Fruit fly (Drosophila melanogaster) whole organism, embryonic: ENCODE data around the gene enc.

ENCODE experiments used
- CG11085 ChIP-seq: fragments of 200-800 bp; sonication (Bioruptor generic); IDR thresholded peaks from 2 replicates; pipeline ENCODE4 v1.3.6; 2022; ENCODE audit warnings: missing biosample characterization, missing genetic modification characterization
- CG11696 ChIP-seq: fragments of 200-800 bp; sonication (Bioruptor generic); IDR thresholded peaks from 2 replicates; pipeline ENCODE4 v1.3.6; 2022; ENCODE audit warnings: missing biosample characterization, missing genetic modification characterization
- CG12299 ChIP-seq: fragments of 200-800 bp; sonication (Bioruptor generic); optimal IDR thresholded peaks from 2 replicates; lab custom pipeline; 2018; ENCODE audit warnings: missing biosample characterization, mild to moderate bottlenecking, missing genetic modification characterization
- CG1233 ChIP-seq: fragments of 200-800 bp; sonication (Bioruptor generic); optimal IDR thresholded peaks from 4 replicates; lab custom pipeline; 2018; ENCODE audit warnings: missing biosample characterization, mild to moderate bottlenecking, missing genetic modification characterization
- CG13894 ChIP-seq: fragments of 200-800 bp; sonication (Bioruptor generic); optimal IDR thresholded peaks from 3 replicates; lab custom pipeline; 2018; ENCODE audit warnings: missing biosample characterization, mild to moderate bottlenecking, missing genetic modification characterization, moderate library complexity
- CG1602 ChIP-seq: fragments of 200-800 bp; sonication (Bioruptor generic); optimal IDR thresholded peaks from 3 replicates; lab custom pipeline; 2016; ENCODE audit warnings: missing biosample characterization, missing genetic modification characterization
- CG16779 ChIP-seq: fragments of 200-800 bp; sonication (Bioruptor generic); IDR thresholded peaks from 2 replicates; pipeline ENCODE4 v1.3.6; 2022; ENCODE audit warnings: missing biosample characterization, missing genetic modification characterization
- CG16815 ChIP-seq: fragments of 200-800 bp; sonication (Bioruptor generic); optimal IDR thresholded peaks from 3 replicates; lab custom pipeline; 2017; ENCODE audit warnings: missing biosample characterization, mild to moderate bottlenecking, missing genetic modification characterization
- CG17359 ChIP-seq: fragments of 200-800 bp; sonication (Bioruptor generic); optimal IDR thresholded peaks from 3 replicates; lab custom pipeline; 2018; ENCODE audit warnings: missing biosample characterization, mild to moderate bottlenecking, missing genetic modification characterization, moderate library complexity
- CG17568 ChIP-seq: fragments of 200-800 bp; sonication (Bioruptor generic); optimal IDR thresholded peaks from 2 replicates; lab custom pipeline; 2018; ENCODE audit warnings: missing biosample characterization, mild to moderate bottlenecking, missing genetic modification characterization, moderate library complexity
- CG17612 ChIP-seq: fragments of 200-800 bp; sonication (Bioruptor generic); IDR thresholded peaks from 2 replicates; pipeline ENCODE4 v1.3.6; 2022; ENCODE audit warnings: missing biosample characterization, missing genetic modification characterization
- CG2129 ChIP-seq: fragments of 200-800 bp; sonication (Bioruptor generic); IDR thresholded peaks from 2 replicates; pipeline ENCODE4 v1.3.6; 2022; ENCODE audit warnings: missing biosample characterization, missing genetic modification characterization; ENCODE audit not compliant: partially characterized antibody
- CG30020 ChIP-seq: fragments of 200-800 bp; optimal IDR thresholded peaks from 2 replicates; lab custom pipeline; 2019; ENCODE audit warnings: missing biosample characterization, mild to moderate bottlenecking, missing genetic modification characterization, moderate library complexity
- CG30403 ChIP-seq: fragments of 200-800 bp; sonication (Bioruptor generic); optimal IDR thresholded peaks from 3 replicates; lab custom pipeline; 2016; ENCODE audit warnings: missing biosample characterization, missing genetic modification characterization
- CG3407 ChIP-seq: fragments of 200-800 bp; sonication (Bioruptor generic); optimal IDR thresholded peaks from 2 replicates; lab custom pipeline; 2018; ENCODE audit warnings: missing biosample characterization, mild to moderate bottlenecking, missing genetic modification characterization
- CG3726 ChIP-seq: fragments of 200-800 bp; sonication (Bioruptor generic); IDR thresholded peaks from 3 replicates; pipeline ENCODE4, ENCODE4 v1.3.6; 2022; ENCODE audit warnings: missing biosample characterization, missing genetic modification characterization
- CG43689 ChIP-seq: fragments of 200-800 bp; sonication (Bioruptor generic); IDR thresholded peaks from 2 replicates; pipeline ENCODE4 v1.3.6; 2022; ENCODE audit warnings: missing biosample characterization, missing genetic modification characterization
- CG4404 ChIP-seq: fragments of 200-800 bp; sonication (Bioruptor generic); IDR thresholded peaks from 2 replicates; pipeline ENCODE4 v1.3.6; 2022; ENCODE audit warnings: missing biosample characterization, missing genetic modification characterization
- CG4854 ChIP-seq: fragments of 200-800 bp; sonication (Bioruptor generic); optimal IDR thresholded peaks from 2 replicates; lab custom pipeline; 2016; ENCODE audit warnings: missing biosample characterization, missing genetic modification characterization, inconsistent platforms
- CG6175 ChIP-seq: fragments of 200-800 bp; sonication (Bioruptor generic); IDR thresholded peaks from 3 replicates; pipeline ENCODE4 v1.3.6; 2022; ENCODE audit warnings: missing biosample characterization, missing genetic modification characterization
- CG8924 ChIP-seq: fragments of 200-800 bp; optimal IDR thresholded peaks from 3 replicates; lab custom pipeline; 2019; ENCODE audit warnings: missing biosample characterization, mild to moderate bottlenecking, missing genetic modification characterization, moderate library complexity
- CG9215 ChIP-seq: fragments of 200-800 bp; sonication (Bioruptor generic); IDR thresholded peaks from 2 replicates; pipeline ENCODE4 v1.3.6; 2022; ENCODE audit warnings: missing biosample characterization, missing genetic modification characterization
- CG9876 ChIP-seq: fragments of 200-800 bp; sonication (Bioruptor generic); optimal IDR thresholded peaks from 2 replicates; lab custom pipeline; 2016; ENCODE audit warnings: missing biosample characterization, missing genetic modification characterization
- CrebB ChIP-seq: fragments of 200-800 bp; sonication (Bioruptor generic); optimal IDR thresholded peaks from 3 replicates; lab custom pipeline; 2018; ENCODE audit warnings: missing biosample characterization, mild to moderate bottlenecking, missing genetic modification characterization
- Dbx ChIP-seq: fragments of 200-800 bp; sonication (Bioruptor generic); IDR thresholded peaks from 3 replicates; pipeline ENCODE4 v1.3.6; 2022; ENCODE audit warnings: missing biosample characterization, missing genetic modification characterization
- Dip3 ChIP-seq: fragments of 200-800 bp; sonication (Bioruptor generic); optimal IDR thresholded peaks from 3 replicates; lab custom pipeline; 2016; ENCODE audit warnings: missing biosample characterization, missing genetic modification characterization
- Gsc ChIP-seq: fragments of 200-800 bp; sonication (Bioruptor generic); IDR thresholded peaks from 2 replicates; pipeline ENCODE4 v1.3.6; 2022; ENCODE audit warnings: missing biosample characterization, missing genetic modification characterization
- Lhr ChIP-seq: fragments of 200-800 bp; sonication (Bioruptor generic); optimal IDR thresholded peaks from 3 replicates; lab custom pipeline; 2017; ENCODE audit warnings: mild to moderate bottlenecking, missing biosample characterization, missing genetic modification reagents, missing genetic modification characterization
- Lpt ChIP-seq: fragments of >200 bp; optimal IDR thresholded peaks from 2 replicates; lab custom pipeline; 2018; ENCODE audit warnings: missing biosample characterization, missing genetic modification characterization
- MESR4 ChIP-seq: fragments of 200-800 bp; sonication (Bioruptor generic); optimal IDR thresholded peaks from 2 replicates; lab custom pipeline; 2018; ENCODE audit warnings: missing biosample characterization, mild to moderate bottlenecking, missing genetic modification characterization, moderate library complexity
- Opbp ChIP-seq: fragments of 200-800 bp; sonication (Bioruptor generic); IDR thresholded peaks from 3 replicates; pipeline ENCODE4 v1.3.6; 2022; ENCODE audit warnings: missing biosample characterization, missing genetic modification characterization; ENCODE audit not compliant: partially characterized antibody
- Six4 ChIP-seq: fragments of 200-800 bp; sonication (Bioruptor generic); optimal IDR thresholded peaks from 2 replicates; lab custom pipeline; 2016; ENCODE audit warnings: missing biosample characterization, missing genetic modification characterization
- Ssrp ChIP-seq: fragments of 200-800 bp; sonication (Bioruptor generic); optimal IDR thresholded peaks from 2 replicates; lab custom pipeline; 2018; ENCODE audit warnings: missing biosample characterization, mild to moderate bottlenecking, missing genetic modification characterization, moderate library complexity
- Xbp1 ChIP-seq: fragments of 200-800 bp; sonication (Bioruptor generic); optimal IDR thresholded peaks from 3 replicates; lab custom pipeline; 2016; ENCODE audit warnings: missing biosample characterization, mild to moderate bottlenecking, missing genetic modification characterization
- al ChIP-seq: fragments of 200-800 bp; sonication (Bioruptor generic); IDR thresholded peaks from 2 replicates; pipeline ENCODE4 v1.3.6; 2022; ENCODE audit warnings: missing biosample characterization, missing genetic modification characterization
- bigmax ChIP-seq: fragments of 200-800 bp; sonication (Bioruptor generic); optimal IDR thresholded peaks from 2 replicates; lab custom pipeline; 2018; ENCODE audit warnings: missing biosample characterization, mild to moderate bottlenecking, missing genetic modification characterization
- cas ChIP-seq: fragments of 200-800 bp; sonication (Bioruptor generic); IDR thresholded peaks from 2 replicates; pipeline ENCODE4 v1.3.6; 2022; ENCODE audit warnings: missing biosample characterization, missing genetic modification characterization
- corto ChIP-seq: fragments of 200-800 bp; sonication (Bioruptor generic); optimal IDR thresholded peaks from 2 replicates; lab custom pipeline; 2016; ENCODE audit warnings: missing biosample characterization, mild to moderate bottlenecking, missing genetic modification characterization, moderate library complexity
- emc ChIP-seq: fragments of 200-800 bp; sonication (Bioruptor generic); optimal IDR thresholded peaks from 2 replicates; lab custom pipeline; 2016; ENCODE audit warnings: missing biosample characterization, missing genetic modification characterization
- exex ChIP-seq: fragments of 200-800 bp; sonication (Bioruptor generic); optimal IDR thresholded peaks from 4 replicates; lab custom pipeline; 2018; ENCODE audit warnings: missing biosample characterization, mild to moderate bottlenecking, missing genetic modification characterization, moderate library complexity
- grn ChIP-seq: fragments of 200-800 bp; sonication (Bioruptor generic); optimal IDR thresholded peaks from 3 replicates; lab custom pipeline; 2017; ENCODE audit warnings: missing biosample characterization, missing genetic modification characterization
- gsb-n ChIP-seq: fragments of 200-800 bp; sonication (Bioruptor generic); optimal IDR thresholded peaks from 3 replicates; lab custom pipeline; 2018; ENCODE audit warnings: missing biosample characterization, mild to moderate bottlenecking, missing genetic modification characterization
- inv ChIP-seq: fragments of 200-800 bp; sonication (Bioruptor generic); IDR thresholded peaks from 2 replicates; pipeline ENCODE4 v1.3.6; 2022; ENCODE audit warnings: missing biosample characterization, missing genetic modification characterization; ENCODE audit not compliant: partially characterized antibody
- lilli ChIP-seq: fragments of 200-800 bp; sonication (Bioruptor generic); optimal IDR thresholded peaks from 3 replicates; lab custom pipeline; 2016; ENCODE audit warnings: missing biosample characterization, missing genetic modification characterization
- mirr ChIP-seq: fragments of 200-800 bp; sonication (Bioruptor generic); optimal IDR thresholded peaks from 3 replicates; lab custom pipeline; 2018; ENCODE audit warnings: missing biosample characterization, mild to moderate bottlenecking, missing genetic modification characterization
- pfk ChIP-seq: fragments of 200-800 bp; sonication (Bioruptor generic); optimal IDR thresholded peaks from 2 replicates; lab custom pipeline; 2018; ENCODE audit warnings: missing biosample characterization, mild to moderate bottlenecking, missing genetic modification characterization, moderate library complexity
- psq ChIP-seq: fragments of 200-800 bp; sonication (Bioruptor generic); optimal IDR thresholded peaks from 2 replicates; lab custom pipeline; 2017; ENCODE audit warnings: missing biosample characterization, missing genetic modification characterization
- stwl ChIP-seq: fragments of 200-800 bp; sonication (Bioruptor generic); optimal IDR thresholded peaks from 3 replicates; lab custom pipeline; 2018; ENCODE audit warnings: missing biosample characterization, mild to moderate bottlenecking, missing genetic modification characterization, moderate library complexity
- tgo ChIP-seq: fragments of 200-800 bp; sonication (Bioruptor generic); IDR thresholded peaks from 3 replicates; pipeline ENCODE4 v1.3.6; 2022; ENCODE audit warnings: missing biosample characterization, missing genetic modification characterization
- tin ChIP-seq: fragments of 200-800 bp; sonication (Bioruptor generic); optimal IDR thresholded peaks from 3 replicates; lab custom pipeline; 2016; ENCODE audit warnings: missing biosample characterization, missing genetic modification characterization
- tll ChIP-seq, 2 experiments: fragments of 200-800 bp in 1 of 2; fragments of >200 bp in 1 of 2; sonication (Bioruptor generic) in 1 of 2; optimal IDR thresholded peaks; 2 replicates each; lab custom pipeline; 2017 to 2019; ENCODE audit warnings: missing biosample characterization in 2 of 2, missing genetic modification characterization in 2 of 2, mild to moderate bottlenecking in 1 of 2, moderate library complexity in 1 of 2
- wor ChIP-seq: fragments of 200-800 bp; sonication (Bioruptor generic); IDR thresholded peaks from 2 replicates; pipeline ENCODE4 v1.3.6; 2022; ENCODE audit warnings: missing biosample characterization, missing genetic modification characterization

The enc gene

dm6 chr3L:3875004-3875403 is 56.5 kb downstream of the enc start (continued):
- TF ChIP-seq CG9215 (GFP tag; lab: Robert Waterston, UW) = no peak
- no peak for TF ChIP-seq psq
- TF ChIP-seq Gsc = no peak
- no peak for TF ChIP-seq inv (GFP tag; lab: Robert Waterston, UW)
- TF ChIP-seq Six4 (GFP tag; lab: Kevin White, UChicago) = no peak
- no peak for TF ChIP-seq CG11696 (GFP tag; lab: Robert Waterston, UW)
- peak; percentile 3 for TF ChIP-seq Lhr (GFP tag; lab: Kevin White, UChicago)
- no peak for TF ChIP-seq Dip3 (GFP tag; lab: Kevin White, UChicago)
- TF ChIP-seq al (GFP tag; lab: Robert Waterston, UW) = no peak
- peak; percentile 33 for TF ChIP-seq CG16815 (GFP tag; lab: Kevin White, UChicago)
- TF ChIP-seq gsb-n = peak; percentile 61
- no peak for TF ChIP-seq CG16779 (GFP tag; lab: Robert Waterston, UW)
- no peak for TF ChIP-seq corto (GFP tag; lab: Kevin White, UChicago)
- no peak for TF ChIP-seq CG4854 (GFP tag; lab: Kevin White, UChicago)
- no peak for TF ChIP-seq pfk
- TF ChIP-seq CG30403 = peak; percentile 19
- TF ChIP-seq CG17359 (tag; lab: Kevin White, UChicago) = no peak
- no peak for TF ChIP-seq emc
- peak; percentile 27 for TF ChIP-seq tin (GFP tag; lab: Kevin White, UChicago)
- TF ChIP-seq grn = no peak
- TF ChIP-seq bigmax (GFP tag; lab: Kevin White, UChicago) = no peak
- TF ChIP-seq CG12299 (tag; lab: Kevin White, UChicago) = no peak
- no peak for TF ChIP-seq CG9876 (GFP tag; lab: Kevin White, UChicago)
- TF ChIP-seq Xbp1 = peak; percentile 50
- TF ChIP-seq CrebB (tag; lab: Kevin White, UChicago) = no peak
- TF ChIP-seq CG8924 (tag; lab: Kevin White, UChicago) = peak; percentile 40
- no peak for TF ChIP-seq cas (GFP tag; lab: Robert Waterston, UW)
- TF ChIP-seq Dbx (GFP tag; lab: Robert Waterston, UW) = no peak
- no peak for TF ChIP-seq Lpt
- TF ChIP-seq MESR4 (GFP tag; lab: Kevin White, UChicago) = no peak
- no peak for TF ChIP-seq CG17612 (GFP tag; lab: Robert Waterston, UW)
- TF ChIP-seq Opbp (GFP tag; lab: Robert Waterston, UW) = no peak
- no peak; the same call in 2 of the 3 replicates for TF ChIP-seq tgo (GFP tag; lab: Robert Waterston, UW)
- peak; percentile 40 for TF ChIP-seq CG1602 (GFP tag; lab: Kevin White, UChicago)
- TF ChIP-seq CG43689 = no peak
- TF ChIP-seq CG4404 (GFP tag; lab: Robert Waterston, UW) = peak; percentile 56
- no peak for TF ChIP-seq CG30020 (tag; lab: Kevin White, UChicago)
- TF ChIP-seq CG11085 = no peak
- TF ChIP-seq CG3407 = peak; percentile 44
- peak; percentile 16 for TF ChIP-seq lilli (GFP tag; lab: Kevin White, UChicago)
- no peak for TF ChIP-seq CG2129
- peak; percentile 60 for TF ChIP-seq Ssrp (tag; lab: Kevin White, UChicago)
- TF ChIP-seq mirr (GFP tag; lab: Kevin White, UChicago) = no peak
- TF ChIP-seq wor = no peak
- no peak for TF ChIP-seq tll (GFP tag; optimal IDR thresholded peaks at IDR 0.05; lab: Kevin White, UChicago)
- no peak for TF ChIP-seq CG17568 (GFP tag; lab: Kevin White, UChicago)
- TF ChIP-seq exex (tag; lab: Kevin White, UChicago) = no peak
- no peak for TF ChIP-seq CG13894
- TF ChIP-seq CG1233 = no peak
- no peak for TF ChIP-seq CG3726 (GFP tag; lab: Robert Waterston, UW)
- no peak for TF ChIP-seq CG6175
- no peak for TF ChIP-seq stwl (tag; lab: Kevin White, UChicago)
